Fruit fly (Drosophila melanogaster): ENCODE measurements around the gene CG6454.

Gene CG6454

dm6 chr3R:24303060-24303459 lies 45.9 kb upstream of the CG6454 start (continued):
- TF ChIP-seq CG30431 (GFP tag; optimal IDR thresholded peaks at IDR 0.05) (peak; percentile 0), CG18262 (tag; optimal IDR thresholded peaks at IDR 0.05) (no peak), pan (optimal IDR thresholded peaks at IDR 0.05) (no peak), pan (GFP tag; optimal IDR thresholded peaks at IDR 0.05 in 1 of 2, IDR thresholded peaks at IDR 0.05 in 1 of 2) (peak in 1 of 2 experiments; percentile 54), CG10321 (GFP tag; IDR thresholded peaks at IDR 0.05) (no peak), phol (tag; optimal IDR thresholded peaks at IDR 0.05) (peak; percentile 11), slbo (GFP tag; IDR thresholded peaks at IDR 0.05) (peak; percentile 54), CG31224 (GFP tag; IDR thresholded peaks at IDR 0.05) (no peak), CG3726 (GFP tag; IDR thresholded peaks at IDR 0.05) (no peak), CG10979 (tag; optimal IDR thresholded peaks at IDR 0.05) (no peak), hkb (optimal IDR thresholded peaks at IDR 0.05) (no peak), hkb (GFP tag; IDR thresholded peaks at IDR 0.05) (peak; percentile 52; the same call in 1 of the 2 replicates), nerfin-2 (GFP tag; IDR thresholded peaks at IDR 0.05; ENCODE audit: partially characterized antibody) (no peak), CG16815 (GFP tag; optimal IDR thresholded peaks at IDR 0.05) (no peak), Oli (tag; optimal IDR thresholded peaks at IDR 0.05) (peak; percentile 6), sens-2 (GFP tag; IDR thresholded peaks at IDR 0.05) (no peak), CG32772 (GFP tag; IDR thresholded peaks at IDR 0.05) (no peak), Atf6 (GFP tag; IDR thresholded peaks at IDR 0.05) (0 out of 2 replicates have a peak, but pooled peaks have one; percentile 11)

- TF ChIP-seq pnt (GFP tag; optimal IDR thresholded peaks at IDR 0.05), result no peak
- peak; percentile 81 for TF ChIP-seq Bgb (GFP tag; IDR thresholded peaks at IDR 0.05; ENCODE audit: partially characterized antibody)
- TF ChIP-seq Scr (GFP tag; IDR thresholded peaks at IDR 0.05; ENCODE audit: partially characterized antibody), result peak; percentile 64
- no peak for TF ChIP-seq CG1529 (GFP tag; optimal IDR thresholded peaks at IDR 0.05)
- TF ChIP-seq Antp (GFP tag; optimal IDR thresholded peaks at IDR 0.05), result no peak
- TF ChIP-seq sim (GFP tag; IDR thresholded peaks at IDR 0.05), result no peak
- TF ChIP-seq HmgD (GFP tag; optimal IDR thresholded peaks at IDR 0.05), result peak; percentile 27
- TF ChIP-seq aop (GFP tag; IDR thresholded peaks at IDR 0.05), result no peak
- peak; percentile 29; the same call in 1 of the 4 replicates for TF ChIP-seq Gug (GFP tag; IDR thresholded peaks at IDR 0.05)
- 0 out of 2 replicates have a peak, but pooled peaks have one; percentile 32 for TF ChIP-seq CG1024 (GFP tag; IDR thresholded peaks at IDR 0.05)
- TF ChIP-seq CG31224 (GFP tag; IDR thresholded peaks at IDR 0.05), result no peak
- TF ChIP-seq shn (GFP tag; optimal IDR thresholded peaks at IDR 0.05), result no peak
- no peak for TF ChIP-seq CG10366 (GFP tag; IDR thresholded peaks at IDR 0.05)
- no peak for TF ChIP-seq Blimp-1 (GFP tag; optimal IDR thresholded peaks at IDR 0.05)
- TF ChIP-seq Atf6 (GFP tag; IDR thresholded peaks at IDR 0.05), result no peak
- TF ChIP-seq CG11723 (GFP tag; optimal IDR thresholded peaks at IDR 0.05), result no peak
- TF ChIP-seq CG4424 (GFP tag; optimal IDR thresholded peaks at IDR 0.05), result peak; percentile 52
- TF ChIP-seq pita (GFP tag; optimal IDR thresholded peaks at IDR 0.05), result no peak
- TF ChIP-seq H2.0 (GFP tag; IDR thresholded peaks at IDR 0.05), result 0 out of 2 replicates have a peak, but pooled peaks have one; percentile 10
- TF ChIP-seq CG32532 (GFP tag; IDR thresholded peaks at IDR 0.05), result peak; percentile 49; the same call in 1 of the 2 replicates
- TF ChIP-seq Hr51 (GFP tag; optimal IDR thresholded peaks at IDR 0.05), result no peak
- 0 out of 2 replicates have a peak, but pooled peaks have one; percentile 34 for TF ChIP-seq al (GFP tag; IDR thresholded peaks at IDR 0.05)
- no peak for TF ChIP-seq CG5953 (GFP tag; IDR thresholded peaks at IDR 0.05)
- TF ChIP-seq Six4 (GFP tag; optimal IDR thresholded peaks at IDR 0.05), result no peak
- no peak for TF ChIP-seq HLH54F (GFP tag; optimal IDR thresholded peaks at IDR 0.05)
- TF ChIP-seq gro (GFP tag; optimal IDR thresholded peaks at IDR 0.05), result no peak
- TF ChIP-seq fd96Cb (tag; optimal IDR thresholded peaks at IDR 0.05), result peak; percentile 21
- TF ChIP-seq CG10209 (GFP tag; optimal IDR thresholded peaks at IDR 0.05), result no peak
- peak; percentile 45; the same call in 1 of the 4 replicates for TF ChIP-seq chinmo (GFP tag; IDR thresholded peaks at IDR 0.05; ENCODE audit: partially characterized antibody)
- TF ChIP-seq gce (GFP tag; IDR thresholded peaks at IDR 0.05), result no peak
- TF ChIP-seq HLHmδ (GFP tag; optimal IDR thresholded peaks at IDR 0.05), result no peak
- no peak for TF ChIP-seq CG3838 (GFP tag; optimal IDR thresholded peaks at IDR 0.05)
- peak; percentile 25 for TF ChIP-seq zfh2 (GFP tag; optimal IDR thresholded peaks at IDR 0.05)
Observed at dm6 chr3R:24318217-24319082, 30.5 kb upstream of the CG6454 start, which contains the start of the genes Nab2 and BRWD3. TSS of gene Nab2 (minus strand) at chr3R:24318419. TSS of gene BRWD3 (plus strand) at chr3R:24319000.
